Worm (Caenorhabditis elegans): ENCODE measurements around the gene H40L08.2.

ce11 chrX:15039029-15039695, 38.4 kb downstream of the H40L08.2 start:
- TF ChIP-seq dpff-1 (tag; optimal IDR thresholded peaks at IDR 0.05) (no peak), pha-4 (tag; optimal IDR thresholded peaks at IDR 0.05) (no peak), ama-1 (optimal IDR thresholded peaks at IDR 0.05) (no peak), ama-1 (GFP tag; optimal IDR thresholded peaks at IDR 0.05) (no peak), nhr-27 (tag; optimal IDR thresholded peaks at IDR 0.05) (no peak), efl-1 (GFP tag; optimal IDR thresholded peaks at IDR 0.05) (no peak), ceh-79 (tag; optimal IDR thresholded peaks at IDR 0.05) (no peak), sptf-2 (GFP tag; optimal IDR thresholded peaks at IDR 0.05) (no peak), sea-2 (GFP tag; IDR thresholded peaks at IDR 0.05) (no peak), nfyb-1 (GFP tag; IDR thresholded peaks at IDR 0.05) (no peak)
